Worm (Caenorhabditis elegans) whole organism, midembryonic: Measurements from ENCODE around the gene C12D5.10.

Source experiments
- T22C8.4 ChIP-seq: fragments of 200-800 bp; sonication (Bioruptor generic); IDR thresholded peaks from 2 replicates; pipeline ENCODE4 v1.3.6; 2022; ENCODE audit warnings: missing genetic modification characterization, missing compliant biosample characterization
- cog-1 ChIP-seq: sonication (generic microtip); optimal IDR thresholded peaks from 2 replicates; lab custom pipeline; 2016; ENCODE audit warnings: missing genetic modification characterization, missing compliant biosample characterization
- flt-1 ChIP-seq: fragments of 200-800 bp; sonication (Bioruptor generic); IDR thresholded peaks from 2 replicates; pipeline ENCODE4 v1.3.6; 2022; ENCODE audit warnings: missing genetic modification characterization, missing compliant biosample characterization
- klf-2 ChIP-seq: fragments of 200-800 bp; sonication (Bioruptor generic); conservative IDR thresholded peaks from 2 replicates; pipeline ENCODE4 v1.3.6; 2022; ENCODE audit warnings: missing genetic modification reagents, missing genetic modification characterization, missing compliant biosample characterization
- med-1 ChIP-seq: sonication (generic microtip); optimal IDR thresholded peaks from 2 replicates; lab custom pipeline; 2017; ENCODE audit warnings: missing genetic modification characterization, mild to moderate bottlenecking, missing compliant biosample characterization, antibody characterized with exemption, missing genetic modification reagents; ENCODE audit not compliant: insufficient read depth
- ref-1 ChIP-seq: fragments of 200-800 bp; sonication (Bioruptor generic); conservative IDR thresholded peaks from 2 replicates; pipeline ENCODE4 v1.3.6; 2022; ENCODE audit warnings: missing genetic modification reagents, missing genetic modification characterization, missing compliant biosample characterization
- tab-1 ChIP-seq: fragments of 200-800 bp; sonication (Bioruptor generic); IDR thresholded peaks from 2 replicates; pipeline ENCODE4 v1.3.6; 2022; ENCODE audit warnings: missing genetic modification characterization, missing compliant biosample characterization
- ztf-23 ChIP-seq: fragments of 200-800 bp; sonication (Bioruptor generic); IDR thresholded peaks from 2 replicates; pipeline ENCODE4 v1.3.6; 2022; ENCODE audit warnings: missing genetic modification reagents, missing genetic modification characterization, missing compliant biosample characterization
- ztf-29 ChIP-seq: fragments of 200-800 bp; sonication (Bioruptor generic); IDR thresholded peaks from 2 replicates; pipeline ENCODE4 v1.3.6; 2022; ENCODE audit warnings: missing genetic modification reagents, missing genetic modification characterization, missing compliant biosample characterization

Gene C12D5.10

DNA sequence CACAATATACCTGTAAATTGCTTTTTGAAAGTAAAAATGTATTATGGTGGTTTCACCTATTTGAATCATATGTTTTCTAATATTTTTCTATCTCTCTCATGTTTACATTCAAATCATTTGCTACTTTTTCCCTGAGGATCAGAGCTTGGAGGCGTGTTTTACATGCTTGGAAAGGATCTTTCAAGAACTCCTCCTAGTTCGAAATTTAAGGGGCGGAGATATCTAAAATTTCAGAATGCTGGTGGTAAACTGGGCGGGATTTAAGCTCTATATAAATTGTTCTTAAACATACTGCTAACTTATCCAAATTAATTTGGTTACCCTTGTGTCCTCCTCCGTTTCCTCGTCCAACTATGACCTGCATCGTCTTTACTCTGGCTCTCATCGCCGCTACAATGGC lies 25.4 kb downstream of the C12D5.10 start, which contains the start of gene C12D5.5:
C12D5.5 (plus strand) TSS at position 301 of the 400 bp plus-strand sequence.
- TF ChIP-seq ztf-29 (GFP tag; lab: Robert Waterston, UW) (no peak), klf-2 (GFP tag; lab: Robert Waterston, UW) (no peak), med-1 (GFP tag; lab: Kevin White, UChicago) (no peak), flt-1 (GFP tag; lab: Robert Waterston, UW) (no peak), cog-1 (tag; lab: Kevin White, UChicago) (no peak), ref-1 (GFP tag; lab: Robert Waterston, UW) (no peak), T22C8.4 (GFP tag; lab: Robert Waterston, UW) (no peak), ztf-23 (GFP tag; lab: Robert Waterston, UW) (no peak), tab-1 (GFP tag; lab: Robert Waterston, UW) (no peak)

- TF ChIP-seq ref-1 (GFP tag; lab: Robert Waterston, UW) (no peak), ztf-29 (GFP tag; lab: Robert Waterston, UW) (no peak), med-1 (GFP tag; lab: Kevin White, UChicago) (no peak), cog-1 (tag; lab: Kevin White, UChicago) (no peak), T22C8.4 (GFP tag; lab: Robert Waterston, UW) (no peak), flt-1 (GFP tag; lab: Robert Waterston, UW) (no peak), tab-1 (GFP tag; lab: Robert Waterston, UW) (no peak), klf-2 (GFP tag; lab: Robert Waterston, UW) (no peak), ztf-23 (GFP tag; lab: Robert Waterston, UW) (no peak)
These were observed 39.7 kb downstream of the C12D5.10 start, which contains the start of gene srh-200 for ce11 chrV:7653567-7653966. Gene srh-200, minus strand, starts transcription at chrV:7653667.

DNA sequence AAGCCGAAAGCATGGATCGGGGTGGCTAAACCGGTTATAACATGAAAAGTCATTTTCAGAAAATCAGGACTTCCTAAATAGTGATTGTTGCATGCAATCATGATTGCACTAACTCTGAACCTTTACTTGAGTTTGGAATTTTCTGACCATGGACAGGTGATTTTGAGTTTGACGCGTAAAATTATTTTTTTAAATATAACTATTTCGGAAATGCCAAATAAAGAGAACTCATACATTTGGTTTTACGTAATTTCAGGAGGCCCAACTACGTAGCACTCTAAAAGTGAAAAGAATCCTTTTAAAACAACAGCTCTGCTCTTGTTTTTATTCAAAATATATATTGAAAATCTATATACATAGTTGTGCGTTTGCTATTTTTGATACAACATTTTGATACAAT lies 41.5 kb downstream of the C12D5.10 start, which contains the start of gene srh-234:
srh-234 (minus strand) TSS at position 101 of the 400 bp plus-strand sequence.
- TF ChIP-seq klf-2 (GFP tag; lab: Robert Waterston, UW) (no peak), ref-1 (GFP tag; lab: Robert Waterston, UW) (no peak), cog-1 (tag; lab: Kevin White, UChicago) (no peak)

- TF ChIP-seq flt-1 (GFP tag; lab: Robert Waterston, UW) (no peak), med-1 (GFP tag; lab: Kevin White, UChicago) (no peak), ztf-29 (GFP tag; lab: Robert Waterston, UW) (no peak), ref-1 (GFP tag; lab: Robert Waterston, UW) (no peak), klf-2 (GFP tag; lab: Robert Waterston, UW) (no peak), tab-1 (GFP tag; lab: Robert Waterston, UW) (no peak), ztf-23 (GFP tag; lab: Robert Waterston, UW) (no peak), T22C8.4 (GFP tag; lab: Robert Waterston, UW) (no peak), cog-1 (tag; lab: Kevin White, UChicago) (no peak)
These were observed 43.3 kb downstream of the C12D5.10 start for ce11 chrV:7649963-7650362.

DNA sequence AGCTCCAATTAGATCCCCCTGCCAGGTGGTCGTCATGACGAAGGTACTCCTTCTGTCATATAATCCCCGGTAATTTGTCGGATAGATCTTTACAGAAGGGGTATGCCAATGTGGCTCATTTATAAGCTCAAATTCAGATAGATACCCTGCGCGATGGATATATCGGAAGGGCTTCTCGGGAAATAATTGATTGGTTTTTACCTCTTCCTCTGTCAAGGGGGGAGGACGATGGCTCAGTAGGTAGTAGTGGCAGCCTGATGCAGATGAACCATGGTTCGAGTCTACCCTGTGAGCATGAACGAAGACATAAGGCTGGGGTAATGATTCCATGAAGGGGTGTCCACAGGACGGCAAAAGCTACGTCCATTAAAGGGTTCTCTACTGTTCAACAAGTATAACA lies 46.1 kb downstream of the C12D5.10 start:
- TF ChIP-seq T22C8.4 (GFP tag; lab: Robert Waterston, UW) (no peak), ztf-29 (GFP tag; lab: Robert Waterston, UW) (no peak), klf-2 (GFP tag; lab: Robert Waterston, UW) (no peak), cog-1 (tag; lab: Kevin White, UChicago) (no peak)

- no peak for TF ChIP-seq klf-2 (GFP tag; lab: Robert Waterston, UW)
- no peak for TF ChIP-seq tab-1 (GFP tag; lab: Robert Waterston, UW)
- TF ChIP-seq ztf-29 (GFP tag; lab: Robert Waterston, UW), result no peak
- no peak for TF ChIP-seq flt-1 (GFP tag; lab: Robert Waterston, UW)
- no peak for TF ChIP-seq med-1 (GFP tag; lab: Kevin White, UChicago)
- no peak for TF ChIP-seq ref-1 (GFP tag; lab: Robert Waterston, UW)
- TF ChIP-seq ztf-23 (GFP tag; lab: Robert Waterston, UW), result no peak
- TF ChIP-seq T22C8.4 (GFP tag; lab: Robert Waterston, UW), result no peak
- no peak for TF ChIP-seq cog-1 (tag; lab: Kevin White, UChicago)
These were observed 47.8 kb downstream of the C12D5.10 start, which contains the start of gene str-47 for ce11 chrV:7645454-7645853. Gene str-47, plus strand, starts transcription at chrV:7645754.

DNA sequence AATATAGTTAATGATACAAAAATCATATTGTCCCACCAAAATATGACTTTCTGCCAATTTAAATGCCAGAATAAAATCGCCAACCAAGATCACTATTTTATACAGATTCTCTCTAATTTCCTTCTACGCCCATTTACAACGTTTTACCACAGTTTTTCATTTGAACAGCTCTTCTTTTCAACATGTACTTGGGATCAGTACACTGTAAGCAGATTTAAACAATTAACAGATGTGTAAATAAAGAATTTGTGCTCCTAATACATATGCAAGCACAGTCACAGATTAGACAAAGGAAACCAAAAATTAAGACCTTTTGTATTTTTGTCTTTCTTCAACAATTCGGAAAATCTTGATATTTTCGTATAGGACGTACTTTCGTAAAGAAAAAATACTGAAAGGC lies 49.9 kb downstream of the C12D5.10 start, which contains the start of gene F07C4.11:
F07C4.11 (minus strand) TSS at position 101 of the 400 bp plus-strand sequence.
- no peak for TF ChIP-seq cog-1 (tag; lab: Kevin White, UChicago)
